Worm (Caenorhabditis elegans) whole organism, L2 larva: ENCODE data around the gene nhr-68.
A peak's percentile ranks its signal among the peaks of the same experiment; 100 is the strongest.

Source experiments
- C34F6.9 ChIP-seq: fragments of 150-350 bp; optimal IDR thresholded peaks from 2 replicates; lab custom pipeline; 2014; ENCODE audit warnings: missing biosample characterization, missing genetic modification characterization
- F13H6.1 ChIP-seq: sonication (generic microtip); optimal IDR thresholded peaks from 2 replicates; lab custom pipeline; 2016; ENCODE audit warnings: missing genetic modification characterization, missing compliant biosample characterization
- R02D3.7 ChIP-seq: fragments of 150-350 bp; optimal IDR thresholded peaks from 2 replicates; lab custom pipeline; 2014; ENCODE audit warnings: missing biosample characterization, missing genetic modification characterization
- Y55F3AM.14 ChIP-seq: fragments of 200-800 bp; sonication (Bioruptor generic); optimal IDR thresholded peaks from 2 replicates; lab custom pipeline; 2018; ENCODE audit warnings: mild to moderate bottlenecking, missing genetic modification characterization, missing compliant biosample characterization
- aly-2 ChIP-seq: fragments of 150-350 bp; optimal IDR thresholded peaks from 2 replicates; lab custom pipeline; 2014; ENCODE audit warnings: missing biosample characterization, missing genetic modification characterization
- ama-1 ChIP-seq: fragments of 150-350 bp; optimal IDR thresholded peaks from 2 replicates; lab custom pipeline; 2018; ENCODE audit warnings: inconsistent platforms
- blmp-1 ChIP-seq: sonication (generic microtip); optimal IDR thresholded peaks from 2 replicates; lab custom pipeline; 2017; ENCODE audit warnings: missing genetic modification characterization, mild to moderate bottlenecking, missing compliant biosample characterization, antibody characterized with exemption, moderate library complexity; ENCODE audit not compliant: insufficient read depth
- ceh-16 ChIP-seq: fragments of 150-350 bp; optimal IDR thresholded peaks from 2 replicates; lab custom pipeline; 2014; ENCODE audit warnings: missing biosample characterization, missing genetic modification characterization
- ceh-82 ChIP-seq: fragments of 150-350 bp; optimal IDR thresholded peaks from 2 replicates; lab custom pipeline; 2014; ENCODE audit warnings: missing biosample characterization, missing genetic modification characterization
- crh-2 ChIP-seq: sonication (generic microtip); optimal IDR thresholded peaks from 2 replicates; lab custom pipeline; 2017; ENCODE audit warnings: missing biosample characterization, missing genetic modification characterization
- dmd-4 ChIP-seq: sonication (generic microtip); optimal IDR thresholded peaks from 2 replicates; lab custom pipeline; 2017; ENCODE audit warnings: missing biosample characterization, missing genetic modification characterization
- egl-27 ChIP-seq: sonication (generic microtip); optimal IDR thresholded peaks from 3 replicates; lab custom pipeline; 2017; ENCODE audit warnings: missing biosample characterization, missing genetic modification reagents, missing genetic modification characterization
- elt-3 ChIP-seq: sonication (generic microtip); optimal IDR thresholded peaks from 2 replicates; lab custom pipeline; 2017; ENCODE audit warnings: missing biosample characterization, missing genetic modification characterization
- fos-1 ChIP-seq: fragments of 150-350 bp; optimal IDR thresholded peaks from 2 replicates; lab custom pipeline; 2014; ENCODE audit warnings: missing biosample characterization, missing genetic modification characterization
- gmeb-1 ChIP-seq: fragments of 150-350 bp; optimal IDR thresholded peaks from 2 replicates; lab custom pipeline; 2014; ENCODE audit warnings: missing biosample characterization, missing genetic modification characterization
- lin-11 ChIP-seq: fragments of 150-350 bp; sonication (generic microtip); optimal IDR thresholded peaks from 2 replicates; lab custom pipeline; 2014; ENCODE audit warnings: missing biosample characterization, missing genetic modification characterization, inconsistent platforms, mixed read lengths
- lin-13 ChIP-seq: fragments of 150-350 bp; optimal IDR thresholded peaks from 2 replicates; lab custom pipeline; 2014; ENCODE audit warnings: missing biosample characterization, missing genetic modification reagents, missing genetic modification characterization
- lin-39 ChIP-seq: fragments of 150-350 bp; optimal IDR thresholded peaks from 2 replicates; lab custom pipeline; 2014; ENCODE audit warnings: missing biosample characterization, missing genetic modification reagents, missing genetic modification characterization
- lsy-2 ChIP-seq, 2 experiments: fragments of 150-350 bp in 1 of 2; sonication (generic microtip) in 1 of 2; optimal IDR thresholded peaks; 2 replicates each; lab custom pipeline; 2014 to 2017; ENCODE audit warnings: missing biosample characterization in 2 of 2, missing genetic modification characterization in 2 of 2
- mab-5 ChIP-seq: fragments of 150-350 bp; optimal IDR thresholded peaks from 2 replicates; lab custom pipeline; 2014; ENCODE audit warnings: missing biosample characterization, missing genetic modification characterization
- mdl-1 ChIP-seq, 2 experiments: fragments of 150-350 bp in 1 of 2; sonication (generic microtip) in 1 of 2; optimal IDR thresholded peaks; 2 replicates each; lab custom pipeline; 2017; ENCODE audit warnings: missing biosample characterization in 2 of 2, missing genetic modification characterization in 2 of 2
- nhr-10 ChIP-seq: sonication (generic microtip); optimal IDR thresholded peaks from 2 replicates; lab custom pipeline; 2017; ENCODE audit warnings: missing biosample characterization, missing genetic modification characterization
- nhr-11 ChIP-seq: fragments of 150-350 bp; optimal IDR thresholded peaks from 2 replicates; lab custom pipeline; 2014; ENCODE audit warnings: missing biosample characterization, missing genetic modification characterization
- nhr-129 ChIP-seq: fragments of 150-350 bp; optimal IDR thresholded peaks from 2 replicates; lab custom pipeline; 2014; ENCODE audit warnings: missing biosample characterization, missing genetic modification characterization
- nhr-25 ChIP-seq: fragments of 150-350 bp; sonication (generic microtip); optimal IDR thresholded peaks from 3 replicates; lab custom pipeline; 2014; ENCODE audit warnings: missing biosample characterization, missing genetic modification characterization
- nhr-6 ChIP-seq: fragments of 150-350 bp; optimal IDR thresholded peaks from 2 replicates; lab custom pipeline; 2014; ENCODE audit warnings: missing biosample characterization, missing genetic modification characterization
- peb-1 ChIP-seq: fragments of 150-350 bp; optimal IDR thresholded peaks from 2 replicates; lab custom pipeline; 2014; ENCODE audit warnings: missing biosample characterization, missing genetic modification characterization
- sem-4 ChIP-seq: fragments of 150-350 bp; optimal IDR thresholded peaks from 2 replicates; lab custom pipeline; 2014; ENCODE audit warnings: missing biosample characterization, missing genetic modification reagents, missing genetic modification characterization
- sma-3 ChIP-seq: sonication (generic microtip); optimal IDR thresholded peaks from 2 replicates; lab custom pipeline; 2016; ENCODE audit warnings: missing genetic modification reagents, missing genetic modification characterization, missing compliant biosample characterization
- sma-9 ChIP-seq, 2 experiments: fragments of 150-350 bp in 1 of 2; sonication (generic microtip) in 1 of 2; optimal IDR thresholded peaks; 2 replicates each; lab custom pipeline; 2014 to 2016; ENCODE audit warnings: missing genetic modification characterization in 2 of 2, mild to moderate bottlenecking in 1 of 2, missing biosample characterization in 1 of 2, missing compliant biosample characterization in 1 of 2, missing genetic modification reagents in 1 of 2, moderate library complexity in 1 of 2
- snpc-4 ChIP-seq: fragments of 150-350 bp; optimal IDR thresholded peaks from 2 replicates; lab custom pipeline; 2014; ENCODE audit warnings: missing biosample characterization, missing genetic modification characterization
- unc-39 ChIP-seq: fragments of 150-350 bp; optimal IDR thresholded peaks from 2 replicates; lab custom pipeline; 2014; ENCODE audit warnings: missing biosample characterization, missing genetic modification characterization
- zag-1 ChIP-seq: fragments of 150-350 bp; optimal IDR thresholded peaks from 2 replicates; lab custom pipeline; 2014; ENCODE audit warnings: missing biosample characterization, missing genetic modification characterization
- ztf-1 ChIP-seq: fragments of 200-800 bp; sonication (Bioruptor generic); conservative IDR thresholded peaks from 2 replicates; pipeline ENCODE4 v1.3.6; 2022; ENCODE audit warnings: missing genetic modification characterization, missing compliant biosample characterization

Gene nhr-68

ce11 chrV:11535504-11536062 lies 37.7 kb upstream of the nhr-68 start:
- TF ChIP-seq lin-11 (tag; lab: Kevin White, UChicago) (no peak), nhr-129 (tag; lab: Kevin White, UChicago) (peak; percentile 38), C34F6.9 (tag; lab: Kevin White, UChicago) (peak; percentile 26), F13H6.1 (tag; lab: Kevin White, UChicago) (peak; percentile 64), sem-4 (peak; percentile 16), mab-5 (tag; lab: Kevin White, UChicago) (peak; percentile 19), lsy-2 (tag; optimal IDR thresholded peaks at IDR 0.05; lab: Kevin White, UChicago) (peak in 1 of 2 experiments; percentile 27), ztf-1 (GFP tag; lab: Robert Waterston, UW) (no peak), sma-9 (GFP tag; optimal IDR thresholded peaks at IDR 0.05; lab: Kevin White, UChicago) (peak; percentile 68), sma-9 (tag; optimal IDR thresholded peaks at IDR 0.05; lab: Kevin White, UChicago) (no peak), fos-1 (peak; percentile 70), crh-2 (tag; lab: Kevin White, UChicago) (peak; percentile 60)

ce11 chrV:11536667-11537066 lies 36.6 kb upstream of the nhr-68 start:
- TF ChIP-seq C34F6.9 (tag; lab: Kevin White, UChicago) (peak; percentile 14), nhr-10 (tag; lab: Kevin White, UChicago) (no peak)
- TF ChIP-seq, all 48 proteins: peak for 1

DNA sequence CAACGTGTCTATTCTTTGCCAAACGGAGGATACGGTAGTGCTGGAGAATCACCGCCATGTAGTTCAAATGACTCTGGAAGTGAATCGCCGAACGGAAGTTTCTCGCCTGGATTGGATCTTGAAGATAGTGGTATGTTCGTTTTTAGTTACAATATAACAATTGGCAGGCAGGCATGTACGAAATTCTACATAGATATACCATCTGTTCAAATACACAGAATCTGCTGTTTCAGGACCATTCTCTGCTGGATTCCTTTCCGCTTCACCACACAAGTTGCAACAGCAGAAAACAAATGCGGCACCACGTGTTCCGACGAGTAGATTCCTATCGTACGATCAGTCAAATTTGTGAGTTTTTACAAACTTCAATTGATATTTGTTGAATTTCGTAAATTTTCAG lies 33.7 kb upstream of the nhr-68 start:
- TF ChIP-seq ceh-16 (tag; lab: Kevin White, UChicago) (no peak), blmp-1 (tag; lab: Kevin White, UChicago) (no peak), sma-3 (no peak), sem-4 (no peak), egl-27 (no peak), elt-3 (tag; lab: Kevin White, UChicago) (no peak), lin-13 (GFP tag; lab: Kevin White, UChicago) (no peak), gmeb-1 (tag; lab: Kevin White, UChicago) (no peak), peb-1 (no peak), fos-1 (no peak), dmd-4 (tag; lab: Kevin White, UChicago) (no peak), lin-39 (tag; lab: Kevin White, UChicago) (no peak), ceh-82 (tag; lab: Kevin White, UChicago) (no peak)

ce11 chrV:11541284-11541683 lies 32.0 kb upstream of the nhr-68 start:
- TF ChIP-seq aly-2: no peak
- no peak for TF ChIP-seq nhr-11
- TF ChIP-seq sma-9 (GFP tag; optimal IDR thresholded peaks at IDR 0.05; lab: Kevin White, UChicago): no peak
- TF ChIP-seq sma-9 (tag; optimal IDR thresholded peaks at IDR 0.05; lab: Kevin White, UChicago): no peak
- no peak for TF ChIP-seq Y55F3AM.14 (GFP tag; lab: Kevin White, UChicago)
- no peak for TF ChIP-seq blmp-1 (tag; lab: Kevin White, UChicago)
- no peak for TF ChIP-seq ceh-16 (tag; lab: Kevin White, UChicago)
- TF ChIP-seq R02D3.7 (tag; lab: Kevin White, UChicago): no peak
- TF ChIP-seq snpc-4 (tag; lab: Kevin White, UChicago): no peak
- no peak for TF ChIP-seq ama-1 (lab: Kevin White, UChicago)
- TF ChIP-seq zag-1 (tag; lab: Kevin White, UChicago): no peak
- TF ChIP-seq lin-11 (tag; lab: Kevin White, UChicago): no peak
- TF ChIP-seq mdl-1 (tag; optimal IDR thresholded peaks at IDR 0.05; lab: Kevin White, UChicago): no peak
- no peak for TF ChIP-seq nhr-6 (tag; lab: Kevin White, UChicago)
- TF ChIP-seq unc-39 (tag; lab: Kevin White, UChicago): no peak

DNA sequence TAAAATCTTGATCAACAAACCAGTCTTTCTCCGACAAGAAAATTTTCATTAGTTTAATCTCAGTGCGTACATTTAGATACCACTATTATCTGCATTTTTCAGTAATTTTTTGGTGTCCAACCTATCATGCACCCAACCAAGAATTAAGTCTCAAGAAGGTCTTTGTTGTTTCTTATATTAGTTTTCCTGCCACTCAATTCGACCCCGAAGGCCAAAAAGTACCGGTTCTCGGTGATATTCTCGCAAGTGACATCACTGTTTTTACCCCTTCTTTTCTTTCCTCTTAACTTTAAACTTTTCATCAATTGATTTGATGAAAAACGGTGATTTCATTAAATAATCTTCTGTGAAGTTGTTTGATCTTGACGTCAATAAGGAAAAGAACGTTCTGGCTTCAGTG lies 29.7 kb upstream of the nhr-68 start, which contains the start of gene F38B7.2:
TSS of gene F38B7.2 (plus strand) at position 400 of the 400 bp plus-strand sequence.
- peak; percentile 54 for TF ChIP-seq sma-9 (GFP tag; optimal IDR thresholded peaks at IDR 0.05; lab: Kevin White, UChicago)
- TF ChIP-seq sma-9 (tag; optimal IDR thresholded peaks at IDR 0.05; lab: Kevin White, UChicago): no peak
- TF ChIP-seq blmp-1 (tag; lab: Kevin White, UChicago): peak; percentile 65
- peak; percentile 86 for TF ChIP-seq nhr-25 (tag; lab: Kevin White, UChicago)
- no peak for TF ChIP-seq R02D3.7 (tag; lab: Kevin White, UChicago)
- TF ChIP-seq fos-1: peak; percentile 23
- peak; percentile 32 for TF ChIP-seq crh-2 (tag; lab: Kevin White, UChicago)
- peak; percentile 54 for TF ChIP-seq sma-3
- TF ChIP-seq ceh-82 (tag; lab: Kevin White, UChicago): no peak
